Fruit fly (Drosophila melanogaster) whole organism, embryonic: ENCODE results near the gene GlyRS.

ENCODE experiments used
- Ada2b ChIP-seq: fragments of 200-800 bp; sonication (Bioruptor generic); IDR thresholded peaks from 2 replicates; pipeline ENCODE4 v1.3.6; 2022; ENCODE audit warnings: missing biosample characterization, missing genetic modification characterization
- Atf3 ChIP-seq: fragments of 200-800 bp; sonication (Bioruptor generic); optimal IDR thresholded peaks from 3 replicates; lab custom pipeline; 2016; ENCODE audit warnings: missing biosample characterization, missing genetic modification characterization
- Awh ChIP-seq: fragments of 200-800 bp; sonication (Bioruptor generic); IDR thresholded peaks from 2 replicates; pipeline ENCODE4, ENCODE4 v1.3.6; 2022; ENCODE audit warnings: missing biosample characterization, missing genetic modification characterization
- BEAF-32 ChIP-seq: fragments of 200-800 bp; sonication (Bioruptor generic); optimal IDR thresholded peaks from 3 replicates; lab custom pipeline; 2017; ENCODE audit warnings: missing biosample characterization, missing genetic modification characterization, mild to moderate bottlenecking, moderate library complexity, missing genetic modification reagents
- Blimp-1 ChIP-seq: fragments of 200-800 bp; sonication (Bioruptor generic); optimal IDR thresholded peaks from 3 replicates; lab custom pipeline; 2018; ENCODE audit warnings: missing biosample characterization, missing genetic modification characterization, mild to moderate bottlenecking, moderate library complexity, missing genetic modification reagents
- CG12744 ChIP-seq: fragments of 200-800 bp; sonication (Bioruptor generic); optimal IDR thresholded peaks from 2 replicates; lab custom pipeline; 2016; ENCODE audit warnings: missing biosample characterization, missing genetic modification characterization
- CG12942 ChIP-seq: fragments of 200-800 bp; sonication (Bioruptor generic); optimal IDR thresholded peaks from 3 replicates; lab custom pipeline; 2016; ENCODE audit warnings: missing biosample characterization, missing genetic modification characterization
- CG14667 ChIP-seq: fragments of 200-800 bp; sonication (Bioruptor generic); IDR thresholded peaks from 2 replicates; pipeline ENCODE4 v1.3.6; 2022; ENCODE audit warnings: missing biosample characterization, missing genetic modification characterization
- CG17385 ChIP-seq: fragments of 200-800 bp; sonication (Bioruptor generic); optimal IDR thresholded peaks from 3 replicates; lab custom pipeline; 2018; ENCODE audit warnings: missing biosample characterization, mild to moderate bottlenecking, missing genetic modification characterization
- CG18011 ChIP-seq: fragments of 200-800 bp; sonication (Bioruptor generic); optimal IDR thresholded peaks from 2 replicates; lab custom pipeline; 2017; ENCODE audit warnings: missing biosample characterization, missing genetic modification characterization, mild to moderate bottlenecking, moderate library complexity, missing genotype
- CG2889 ChIP-seq: fragments of 200-800 bp; sonication (Bioruptor generic); IDR thresholded peaks from 3 replicates; pipeline ENCODE4 v1.3.6; 2022; ENCODE audit warnings: missing biosample characterization, missing genetic modification characterization
- CG31441 ChIP-seq: fragments of 200-800 bp; sonication (Bioruptor generic); IDR thresholded peaks from 2 replicates; pipeline ENCODE4 v1.3.6; 2022; ENCODE audit warnings: missing biosample characterization, missing genetic modification characterization
- CG3163 ChIP-seq: fragments of 200-800 bp; sonication (Bioruptor generic); optimal IDR thresholded peaks from 3 replicates; lab custom pipeline; 2016; ENCODE audit warnings: missing biosample characterization, missing genetic modification characterization
- CG5245 ChIP-seq: fragments of 200-800 bp; sonication (Bioruptor generic); optimal IDR thresholded peaks from 3 replicates; lab custom pipeline; 2016; ENCODE audit warnings: missing biosample characterization, missing genetic modification characterization
- CG9932 ChIP-seq: fragments of 200-800 bp; sonication (Bioruptor generic); IDR thresholded peaks from 2 replicates; pipeline ENCODE4 v1.3.6; 2022; ENCODE audit warnings: missing biosample characterization, missing genetic modification characterization
- Dek ChIP-seq: fragments of 200-800 bp; sonication (Bioruptor generic); optimal IDR thresholded peaks from 3 replicates; lab custom pipeline; 2019; ENCODE audit warnings: missing biosample characterization, mild to moderate bottlenecking, missing genetic modification characterization, moderate library complexity
- Drgx ChIP-seq: fragments of 200-800 bp; sonication (Bioruptor generic); IDR thresholded peaks from 2 replicates; pipeline ENCODE4 v1.3.6; 2022; ENCODE audit warnings: missing biosample characterization, missing genetic modification characterization
- H15 ChIP-seq: fragments of 200-800 bp; sonication (Bioruptor generic); IDR thresholded peaks from 3 replicates; pipeline ENCODE4 v1.3.6; 2022; ENCODE audit warnings: missing biosample characterization, missing genetic modification characterization
- Med ChIP-seq: fragments of 200-800 bp; sonication (Bioruptor generic); peaks from one replicate; lab custom pipeline; 2016; ENCODE audit warnings: missing biosample characterization, missing genetic modification characterization, mild to moderate bottlenecking, inconsistent platforms, moderate library complexity
- Nf-YA ChIP-seq: fragments of 200-800 bp; sonication (Bioruptor generic); IDR thresholded peaks from 2 replicates; pipeline ENCODE4 v1.3.6; 2022; ENCODE audit warnings: missing biosample characterization, missing genetic modification characterization
- Spps ChIP-seq: fragments of 200-800 bp; sonication (Bioruptor generic); optimal IDR thresholded peaks from 2 replicates; lab custom pipeline; 2018; ENCODE audit warnings: missing biosample characterization, mild to moderate bottlenecking, missing genetic modification characterization
- Xbp1 ChIP-seq: fragments of 200-800 bp; sonication (Bioruptor generic); optimal IDR thresholded peaks from 3 replicates; lab custom pipeline; 2016; ENCODE audit warnings: missing biosample characterization, mild to moderate bottlenecking, missing genetic modification characterization
- ase ChIP-seq: fragments of 200-800 bp; sonication (Bioruptor generic); IDR thresholded peaks from 3 replicates; pipeline ENCODE4 v1.3.6; 2022; ENCODE audit warnings: missing biosample characterization, missing genetic modification characterization
- ash1 ChIP-seq: fragments of 200-800 bp; sonication (Bioruptor generic); optimal IDR thresholded peaks from 2 replicates; lab custom pipeline; 2018; ENCODE audit warnings: missing biosample characterization, mild to moderate bottlenecking, missing genetic modification characterization
- cad ChIP-seq: fragments of >200 bp; optimal IDR thresholded peaks from 2 replicates; lab custom pipeline; 2017; ENCODE audit warnings: missing biosample characterization, missing genetic modification characterization
- ci ChIP-seq: fragments of 200-800 bp; sonication (Bioruptor generic); IDR thresholded peaks from 3 replicates; pipeline ENCODE4 v1.3.6; 2022; ENCODE audit warnings: missing biosample characterization, missing genetic modification characterization
- corto ChIP-seq: fragments of 200-800 bp; sonication (Bioruptor generic); optimal IDR thresholded peaks from 2 replicates; lab custom pipeline; 2016; ENCODE audit warnings: missing biosample characterization, mild to moderate bottlenecking, missing genetic modification characterization, moderate library complexity
- crp ChIP-seq, 2 experiments: fragments of 200-800 bp; sonication (Bioruptor generic); optimal IDR thresholded peaks; 2 replicates in 1 of 2; 3 replicates in 1 of 2; lab custom pipeline; 2017; ENCODE audit warnings: missing biosample characterization in 2 of 2, missing genetic modification characterization in 2 of 2, mild to moderate bottlenecking in 1 of 2, moderate library complexity in 1 of 2
- da ChIP-seq: fragments of 200-800 bp; sonication (Bioruptor generic); optimal IDR thresholded peaks from 2 replicates; lab custom pipeline; 2016; ENCODE audit warnings: missing biosample characterization, missing genetic modification characterization
- dmrt11E ChIP-seq: fragments of 200-800 bp; sonication (Bioruptor generic); optimal IDR thresholded peaks from 3 replicates; lab custom pipeline; 2018; ENCODE audit warnings: missing biosample characterization, mild to moderate bottlenecking, missing genetic modification characterization, moderate library complexity
- dysf ChIP-seq: fragments of 200-800 bp; sonication (Bioruptor generic); IDR thresholded peaks from 3 replicates; pipeline ENCODE4 v1.3.6; 2022; ENCODE audit warnings: missing biosample characterization, missing genetic modification characterization
- esg ChIP-seq: fragments of 200-800 bp; sonication (Bioruptor generic); conservative IDR thresholded peaks from 2 replicates; pipeline ENCODE4 v1.3.6; 2022; ENCODE audit warnings: missing biosample characterization, missing genetic modification characterization
- exex ChIP-seq: fragments of 200-800 bp; sonication (Bioruptor generic); optimal IDR thresholded peaks from 4 replicates; lab custom pipeline; 2018; ENCODE audit warnings: missing biosample characterization, mild to moderate bottlenecking, missing genetic modification characterization, moderate library complexity
- grn ChIP-seq: fragments of 200-800 bp; sonication (Bioruptor generic); optimal IDR thresholded peaks from 3 replicates; lab custom pipeline; 2017; ENCODE audit warnings: missing biosample characterization, missing genetic modification characterization
- gsb ChIP-seq: fragments of 200-800 bp; sonication (Bioruptor generic); IDR thresholded peaks from 2 replicates; pipeline ENCODE4 v1.3.6; 2022; ENCODE audit warnings: missing biosample characterization, missing genetic modification characterization
- ham ChIP-seq: fragments of 200-800 bp; sonication (Bioruptor generic); IDR thresholded peaks from 2 replicates; pipeline ENCODE4 v1.3.6; 2022; ENCODE audit warnings: missing biosample characterization, missing genetic modification characterization
- insv ChIP-seq, 2 experiments: fragments of 200-800 bp; sonication (Bioruptor generic); optimal IDR thresholded peaks; 3 replicates each; lab custom pipeline; 2016 to 2018; ENCODE audit warnings: missing biosample characterization in 2 of 2, missing genetic modification characterization in 2 of 2
- knrl ChIP-seq: fragments of 200-800 bp; sonication (Bioruptor generic); IDR thresholded peaks from 3 replicates; pipeline ENCODE4 v1.3.6; 2022; ENCODE audit warnings: missing biosample characterization, missing genetic modification characterization; ENCODE audit not compliant: partially characterized antibody
- prd ChIP-seq, 3 experiments: fragments of >200 bp in 2 of 3; fragments of 200-800 bp in 1 of 3; sonication (Bioruptor generic) in 1 of 3; optimal IDR thresholded peaks in 2 of 3; IDR thresholded peaks in 1 of 3; 2 replicates in 2 of 3; 3 replicates in 1 of 3; pipeline versions ENCODE4 v1.3.6 to Lab custom; 2017 to 2022; ENCODE audit warnings: missing biosample characterization in 1 of 3, missing genetic modification characterization in 1 of 3
- sens ChIP-seq: fragments of 200-800 bp; sonication (Bioruptor generic); peaks from one replicate; lab custom pipeline; 2016; ENCODE audit warnings: missing biosample characterization, missing genetic modification characterization
- sim ChIP-seq: fragments of 200-800 bp; sonication (Bioruptor generic); IDR thresholded peaks from 2 replicates; pipeline ENCODE4 v1.3.6; 2022; ENCODE audit warnings: missing biosample characterization, missing genetic modification characterization
- slbo ChIP-seq: fragments of 200-800 bp; sonication (Bioruptor generic); IDR thresholded peaks from 2 replicates; pipeline ENCODE4 v1.3.6; 2022; ENCODE audit warnings: missing biosample characterization, missing genetic modification characterization
- sug ChIP-seq: fragments of 200-800 bp; optimal IDR thresholded peaks from 2 replicates; lab custom pipeline; 2019; ENCODE audit warnings: missing biosample characterization, mild to moderate bottlenecking, missing genetic modification characterization, moderate library complexity
- tap ChIP-seq: fragments of 200-800 bp; optimal IDR thresholded peaks from 3 replicates; lab custom pipeline; 2019; ENCODE audit warnings: missing biosample characterization, mild to moderate bottlenecking, missing genetic modification characterization, moderate library complexity
- ttk ChIP-seq: fragments of 200-800 bp; sonication (Bioruptor generic); IDR thresholded peaks from 2 replicates; pipeline ENCODE4 v2.1.2; 2022; ENCODE audit warnings: missing biosample characterization, missing genetic modification characterization

The GlyRS gene

DNA sequence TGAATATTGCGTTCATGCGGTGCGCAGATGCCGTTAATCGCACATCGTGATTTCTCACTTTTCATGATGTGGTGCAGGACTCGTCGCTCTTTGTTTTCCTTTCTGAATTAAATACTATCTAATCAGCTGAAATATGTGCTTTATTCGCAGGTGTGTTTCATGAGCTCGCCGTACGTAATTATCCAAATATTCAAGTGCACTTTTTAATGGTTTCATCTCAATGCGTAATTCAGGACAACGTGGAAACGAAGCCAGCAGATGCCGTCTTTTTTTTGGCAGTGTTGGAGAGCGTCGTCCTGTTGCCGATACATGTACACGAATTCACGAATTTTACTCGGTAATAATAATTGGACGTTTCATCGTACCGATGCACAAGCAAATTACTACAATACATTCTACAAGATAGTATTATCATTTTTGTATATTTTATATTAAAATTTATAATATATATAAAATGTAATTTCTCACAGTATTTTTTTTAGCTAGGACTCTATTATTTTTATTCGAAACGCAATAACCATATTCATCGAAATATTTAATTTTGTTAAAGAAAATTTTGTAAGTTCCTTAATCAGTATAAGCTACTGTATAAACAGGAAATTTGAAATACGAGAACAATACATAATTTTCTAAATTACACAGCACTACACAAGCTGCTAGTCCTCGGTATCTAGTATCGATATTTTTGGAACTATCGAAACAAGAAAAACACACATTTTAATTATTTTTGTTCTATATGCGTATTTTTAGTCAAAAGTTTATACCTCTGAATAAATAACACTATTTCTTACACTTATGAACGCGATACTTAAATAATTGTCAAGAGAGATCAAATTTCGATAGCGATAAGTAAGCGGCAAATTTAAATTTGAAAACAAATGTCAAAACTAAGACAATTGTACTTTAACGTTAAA is 42.0 kb downstream of the GlyRS start, which contains the start of gene CG12316 (continued):
- TF ChIP-seq tap (peak; percentile 85), BEAF-32 (GFP tag; lab: Kevin White, UChicago) (peak; percentile 78), exex (peak; percentile 74), ash1 (GFP tag; lab: Kevin White, UChicago) (peak; percentile 67), crp (GFP tag; optimal IDR thresholded peaks at IDR 0.05; lab: Kevin White, UChicago) (peak in 1 of 2 experiments; percentile 48), CG14667 (GFP tag; lab: Robert Waterston, UW) (peak; percentile 38; the same call in 1 of the 2 replicates), sug (tag; lab: Kevin White, UChicago) (peak; percentile 91), da (GFP tag; lab: Kevin White, UChicago) (peak; percentile 91), Nf-YA (peak; percentile 72), prd (optimal IDR thresholded peaks at IDR 0.05; lab: Kevin White, UChicago) (no peak), prd (GFP tag; IDR thresholded peaks at IDR 0.05; lab: Robert Waterston, UW) (peak; percentile 89), CG5245 (GFP tag; lab: Kevin White, UChicago) (peak; percentile 85), Drgx (peak; percentile 90), insv (GFP tag; optimal IDR thresholded peaks at IDR 0.05; lab: Kevin White, UChicago) (peak; percentile 23 to 70), H15 (GFP tag; lab: Robert Waterston, UW) (peak; percentile 77), dmrt11E (tag; lab: Kevin White, UChicago) (peak; percentile 96), knrl (GFP tag; lab: Robert Waterston, UW) (peak; percentile 70), ttk (GFP tag; lab: Robert Waterston, UW) (peak; percentile 73)

DNA sequence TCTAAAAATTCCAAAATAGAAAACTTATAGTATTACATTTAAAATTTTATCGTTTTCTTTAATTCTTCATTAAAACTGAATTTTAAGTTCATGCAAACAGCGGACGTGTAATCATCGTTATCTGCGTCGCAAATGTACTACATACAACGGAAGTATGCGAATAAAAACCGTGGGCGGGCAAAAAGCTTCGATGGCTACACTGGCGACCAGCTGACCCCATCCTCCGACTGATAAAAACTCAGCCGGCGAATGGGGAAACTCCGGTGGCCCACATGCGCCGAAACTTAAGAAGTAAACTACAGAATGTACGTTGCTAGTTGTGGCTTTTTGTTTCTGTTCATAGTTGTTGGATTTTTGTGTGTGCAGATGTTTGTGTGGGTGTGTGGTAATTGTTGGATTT is 42.8 kb downstream of the GlyRS start:
- no peak for TF ChIP-seq Ada2b
- TF ChIP-seq dysf (GFP tag; lab: Robert Waterston, UW) = no peak
- no peak for TF ChIP-seq CG12942
- TF ChIP-seq CG31441 (GFP tag; lab: Robert Waterston, UW) = no peak
- peak; percentile 27 for TF ChIP-seq Med (GFP tag; lab: Kevin White, UChicago)
- TF ChIP-seq sens (GFP tag; lab: Kevin White, UChicago) = peak; percentile 65
- TF ChIP-seq, all 482 proteins: peak for 2

- TF ChIP-seq Xbp1 (GFP tag; lab: Kevin White, UChicago) = peak; percentile 88
- TF ChIP-seq ham (GFP tag; lab: Robert Waterston, UW) = no peak
- no peak for TF ChIP-seq ase (GFP tag; lab: Robert Waterston, UW)
- TF ChIP-seq ci (GFP tag; lab: Robert Waterston, UW) = 0 out of 3 replicates have a peak, but pooled peaks have one; percentile 21
- no peak for TF ChIP-seq CG18011 (GFP tag; lab: Kevin White, UChicago)
- TF ChIP-seq cad (GFP tag; lab: Kevin White, UChicago) = peak; percentile 25
- TF ChIP-seq slbo (GFP tag; lab: Robert Waterston, UW) = 0 out of 2 replicates have a peak, but pooled peaks have one; percentile 10
- no peak for TF ChIP-seq corto (GFP tag; lab: Kevin White, UChicago)
- no peak for TF ChIP-seq CG17385 (GFP tag; lab: Kevin White, UChicago)
- no peak for TF ChIP-seq CG3163 (GFP tag; lab: Kevin White, UChicago)
- no peak for TF ChIP-seq Spps
- TF ChIP-seq Atf3 (GFP tag; lab: Kevin White, UChicago) = no peak
- no peak for TF ChIP-seq CG2889 (GFP tag; lab: Robert Waterston, UW)
- 0 out of 2 replicates have a peak, but pooled peaks have one; percentile 30 for TF ChIP-seq gsb (GFP tag; lab: Robert Waterston, UW)
- 0 out of 2 replicates have a peak, but pooled peaks have one; percentile 6 for TF ChIP-seq Awh
- TF ChIP-seq grn (GFP tag; lab: Kevin White, UChicago) = peak; percentile 24
- TF ChIP-seq CG12744 (GFP tag; lab: Kevin White, UChicago) = no peak
- TF ChIP-seq ttk (GFP tag; lab: Robert Waterston, UW) = no peak
- peak; percentile 46; the same call in 1 of the 2 replicates for TF ChIP-seq CG9932 (GFP tag; lab: Robert Waterston, UW)
- no peak for TF ChIP-seq esg (GFP tag; lab: Robert Waterston, UW)
- 0 out of 2 replicates have a peak, but pooled peaks have one; percentile 15 for TF ChIP-seq sim (GFP tag; lab: Robert Waterston, UW)
- TF ChIP-seq Med (GFP tag; lab: Kevin White, UChicago) = peak; percentile 76
- no peak for TF ChIP-seq Blimp-1 (GFP tag; lab: Kevin White, UChicago)
- TF ChIP-seq Dek = no peak
Measured at dm6 chr3L:15140268-15140957, 45.5 kb downstream of the GlyRS start.
